Worm (Caenorhabditis elegans) whole organism, L4 larva: ENCODE measurements around the gene B0303.16.

Experiments used
- D1046.2 ChIP-seq: fragments of 200-800 bp; sonication (Bioruptor generic); IDR thresholded peaks from 2 replicates; pipeline ENCODE4 v1.3.6; 2022; ENCODE audit warnings: missing genetic modification characterization, missing compliant biosample characterization
- F26F4.8 ChIP-seq: fragments of 200-800 bp; sonication (Bioruptor generic); conservative IDR thresholded peaks from 2 replicates; pipeline ENCODE4 v1.3.6; 2022; ENCODE audit warnings: missing genetic modification characterization, missing compliant biosample characterization
- F49E8.2 ChIP-seq: sonication (generic microtip); optimal IDR thresholded peaks from 2 replicates; lab custom pipeline; 2016; ENCODE audit warnings: missing compliant biosample characterization, mild to moderate bottlenecking, missing genetic modification characterization, borderline replicate concordance
- T20F7.1 ChIP-seq: fragments of 200-800 bp; sonication (Bioruptor generic); optimal IDR thresholded peaks from 2 replicates; lab custom pipeline; 2018; ENCODE audit warnings: mild to moderate bottlenecking, missing genetic modification characterization, missing compliant biosample characterization
- Y105C5A.15 ChIP-seq: fragments of 200-800 bp; sonication (Bioruptor generic); IDR thresholded peaks from 2 replicates; pipeline ENCODE4 v1.3.6; 2022; ENCODE audit warnings: missing genetic modification characterization, missing compliant biosample characterization
- Y48G9A.11 ChIP-seq: fragments of 200-800 bp; sonication (Bioruptor generic); IDR thresholded peaks from 2 replicates; pipeline ENCODE4 v1.3.6; 2022; ENCODE audit warnings: missing genetic modification reagents, missing genetic modification characterization, missing compliant biosample characterization
- Y5F2A.4 ChIP-seq: fragments of 200-800 bp; sonication (Bioruptor generic); optimal IDR thresholded peaks from 2 replicates; lab custom pipeline; 2018; ENCODE audit warnings: mild to moderate bottlenecking, missing genetic modification characterization, missing compliant biosample characterization
- Y75B8A.6 ChIP-seq: fragments of 200-800 bp; sonication (Bioruptor generic); IDR thresholded peaks from 2 replicates; pipeline ENCODE4 v1.3.6; 2022; ENCODE audit warnings: missing genetic modification reagents, missing genetic modification characterization, missing compliant biosample characterization
- ZK337.2 ChIP-seq: fragments of 200-800 bp; sonication (Bioruptor generic); IDR thresholded peaks from 2 replicates; pipeline ENCODE4 v1.3.6; 2022; ENCODE audit warnings: missing genetic modification reagents, missing genetic modification characterization, missing compliant biosample characterization
- aha-1 ChIP-seq: fragments of 150-350 bp; peaks from one replicate; lab custom pipeline; 2014; ENCODE audit warnings: missing biosample characterization, missing genetic modification characterization
- aly-2 ChIP-seq: sonication (generic microtip); optimal IDR thresholded peaks from 2 replicates; lab custom pipeline; 2018; ENCODE audit warnings: missing biosample characterization, missing genetic modification characterization
- ama-1 ChIP-seq: fragments of 150-350 bp; optimal IDR thresholded peaks from 2 replicates; lab custom pipeline; 2014; ENCODE audit warnings: inconsistent platforms, mixed read lengths
- arid-1 ChIP-seq: fragments of 200-800 bp; sonication (Bioruptor generic); conservative IDR thresholded peaks from 2 replicates; pipeline ENCODE4 v1.3.6; 2022; ENCODE audit warnings: missing genetic modification reagents, missing genetic modification characterization, missing compliant biosample characterization
- attf-4 ChIP-seq: sonication (generic microtip); optimal IDR thresholded peaks from 3 replicates; lab custom pipeline; 2017; ENCODE audit warnings: missing biosample characterization, missing genetic modification characterization
- ceh-28 ChIP-seq: fragments of 150-350 bp; optimal IDR thresholded peaks from 2 replicates; lab custom pipeline; 2014; ENCODE audit warnings: missing biosample characterization, missing genetic modification reagents, missing genetic modification characterization
- ceh-32 ChIP-seq: sonication (generic microtip); optimal IDR thresholded peaks from 2 replicates; lab custom pipeline; 2016; ENCODE audit warnings: mild to moderate bottlenecking, missing genetic modification characterization, missing compliant biosample characterization; ENCODE audit not compliant: poor library complexity
- ceh-62 ChIP-seq: sonication (generic microtip); optimal IDR thresholded peaks from 2 replicates; lab custom pipeline; 2017; ENCODE audit warnings: missing biosample characterization, missing genetic modification characterization
- ceh-82 ChIP-seq: sonication (generic microtip); optimal IDR thresholded peaks from 2 replicates; lab custom pipeline; 2017; ENCODE audit warnings: missing biosample characterization, missing genetic modification characterization
- daf-8 ChIP-seq: fragments of 200-800 bp; sonication (Bioruptor generic); IDR thresholded peaks from 2 replicates; pipeline ENCODE4 v1.3.6; 2022; ENCODE audit warnings: missing genetic modification characterization, missing compliant biosample characterization
- dmd-6 ChIP-seq: fragments of 200-800 bp; sonication (Bioruptor generic); IDR thresholded peaks from 2 replicates; pipeline ENCODE4 v1.3.6; 2022; ENCODE audit warnings: missing genetic modification reagents, missing genetic modification characterization, missing compliant biosample characterization
- duxl-1 ChIP-seq: sonication (generic microtip); optimal IDR thresholded peaks from 2 replicates; lab custom pipeline; 2016; ENCODE audit warnings: mild to moderate bottlenecking, missing genetic modification characterization, moderate library complexity, missing compliant biosample characterization; ENCODE audit not compliant: poor library complexity
- dve-1 ChIP-seq: sonication (generic microtip); optimal IDR thresholded peaks from 2 replicates; lab custom pipeline; 2017; ENCODE audit warnings: antibody characterized with exemption, mild to moderate bottlenecking, missing genetic modification characterization, missing compliant biosample characterization; ENCODE audit not compliant: insufficient read depth
- egl-27 ChIP-seq: sonication (generic microtip); optimal IDR thresholded peaks from 3 replicates; lab custom pipeline; 2017; ENCODE audit warnings: missing biosample characterization, missing genetic modification reagents, missing genetic modification characterization
- egl-43 ChIP-seq: fragments of 200-800 bp; sonication (Bioruptor generic); IDR thresholded peaks from 2 replicates; pipeline ENCODE4 v1.3.6; 2022; ENCODE audit warnings: missing genetic modification reagents, missing genetic modification characterization, missing compliant biosample characterization
- fos-1 ChIP-seq: fragments of 150-350 bp; optimal IDR thresholded peaks from 2 replicates; lab custom pipeline; 2014; ENCODE audit warnings: missing biosample characterization, missing genetic modification characterization
- hlh-11 ChIP-seq: fragments of 200-800 bp; sonication (Bioruptor generic); optimal IDR thresholded peaks from 2 replicates; lab custom pipeline; 2018; ENCODE audit warnings: mild to moderate bottlenecking, missing genetic modification characterization, missing compliant biosample characterization
- hlh-30 ChIP-seq: sonication (generic microtip); optimal IDR thresholded peaks from 2 replicates; lab custom pipeline; 2017; ENCODE audit warnings: antibody characterized with exemption, mild to moderate bottlenecking, missing genetic modification characterization, missing compliant biosample characterization; ENCODE audit not compliant: insufficient read depth
- hmg-1.1 ChIP-seq: fragments of 200-800 bp; sonication (Bioruptor generic); IDR thresholded peaks from 2 replicates; pipeline ENCODE4 v1.3.6; 2022; ENCODE audit warnings: missing genetic modification reagents, missing genetic modification characterization, missing compliant biosample characterization
- lin-13 ChIP-seq: fragments of 150-350 bp; optimal IDR thresholded peaks from 2 replicates; lab custom pipeline; 2014; ENCODE audit warnings: missing biosample characterization, missing genetic modification reagents, missing genetic modification characterization
- lin-15B ChIP-seq: fragments of 150-350 bp; sonication (generic microtip); optimal IDR thresholded peaks from 3 replicates; lab custom pipeline; 2014; ENCODE audit warnings: missing biosample characterization, missing genetic modification characterization
- lir-3 ChIP-seq: sonication (generic microtip); optimal IDR thresholded peaks from 2 replicates; lab custom pipeline; 2016; ENCODE audit warnings: mild to moderate bottlenecking, missing genetic modification characterization, missing compliant biosample characterization
- mep-1 ChIP-seq: fragments of 150-350 bp; sonication (generic microtip); optimal IDR thresholded peaks from 3 replicates; lab custom pipeline; 2014; ENCODE audit warnings: missing biosample characterization, missing genetic modification characterization
- mes-2 ChIP-seq: sonication (generic microtip); optimal IDR thresholded peaks from 2 replicates; lab custom pipeline; 2016; ENCODE audit warnings: missing genotype, mild to moderate bottlenecking, missing genetic modification characterization, missing compliant biosample characterization; ENCODE audit not compliant: poor library complexity, severe bottlenecking
- mxl-3 ChIP-seq: fragments of 200-800 bp; sonication (Bioruptor generic); optimal IDR thresholded peaks from 2 replicates; lab custom pipeline; 2018; ENCODE audit warnings: mild to moderate bottlenecking, missing genetic modification characterization, missing compliant biosample characterization
- nhr-102 ChIP-seq: sonication (generic microtip); optimal IDR thresholded peaks from 2 replicates; lab custom pipeline; 2016; ENCODE audit warnings: mild to moderate bottlenecking, missing genetic modification characterization, moderate library complexity, missing compliant biosample characterization
- nhr-237 ChIP-seq: sonication (generic microtip); optimal IDR thresholded peaks from 2 replicates; lab custom pipeline; 2017; ENCODE audit warnings: missing biosample characterization, missing genetic modification characterization
- nhr-25 ChIP-seq: sonication (generic microtip); optimal IDR thresholded peaks from 2 replicates; lab custom pipeline; 2017; ENCODE audit warnings: missing genetic modification characterization, mild to moderate bottlenecking, missing compliant biosample characterization, antibody characterized with exemption, moderate library complexity, borderline replicate concordance; ENCODE audit not compliant: insufficient read depth
- nhr-41 ChIP-seq: fragments of 200-800 bp; sonication (Bioruptor generic); IDR thresholded peaks from 2 replicates; pipeline ENCODE4 v1.3.6; 2022; ENCODE audit warnings: missing genetic modification reagents, missing genetic modification characterization, missing compliant biosample characterization
- nhr-42 ChIP-seq: fragments of 200-800 bp; sonication (Bioruptor generic); IDR thresholded peaks from 2 replicates; pipeline ENCODE4 v1.3.6; 2022; ENCODE audit warnings: missing genetic modification characterization, missing compliant biosample characterization
- nhr-6 ChIP-seq: fragments of 150-350 bp; optimal IDR thresholded peaks from 2 replicates; lab custom pipeline; 2014; ENCODE audit warnings: missing biosample characterization, missing genetic modification characterization
- nhr-76 ChIP-seq: fragments of 150-350 bp; optimal IDR thresholded peaks from 2 replicates; lab custom pipeline; 2014; ENCODE audit warnings: missing biosample characterization, missing genetic modification characterization
- skn-1 ChIP-seq: fragments of 150-350 bp; optimal IDR thresholded peaks from 2 replicates; lab custom pipeline; 2014; ENCODE audit warnings: missing biosample characterization, missing genetic modification characterization
- snpc-4 ChIP-seq: fragments of 150-350 bp; optimal IDR thresholded peaks from 2 replicates; lab custom pipeline; 2014; ENCODE audit warnings: missing biosample characterization, missing genetic modification characterization
- spr-3 ChIP-seq: fragments of 200-800 bp; sonication (Bioruptor generic); optimal IDR thresholded peaks from 2 replicates; lab custom pipeline; 2018; ENCODE audit warnings: mild to moderate bottlenecking, missing genetic modification characterization, missing compliant biosample characterization
- tag-97 ChIP-seq: fragments of 200-800 bp; sonication (Bioruptor generic); IDR thresholded peaks from 2 replicates; pipeline ENCODE4 v1.3.6; 2022; ENCODE audit warnings: missing genetic modification characterization, missing compliant biosample characterization
- tra-1 ChIP-seq: fragments of 200-800 bp; sonication (Bioruptor generic); IDR thresholded peaks from 2 replicates; pipeline ENCODE4 v1.3.6; 2022; ENCODE audit warnings: missing genetic modification reagents, missing genetic modification characterization, missing compliant biosample characterization
- unc-39 ChIP-seq: sonication (generic microtip); optimal IDR thresholded peaks from 2 replicates; lab custom pipeline; 2017; ENCODE audit warnings: missing biosample characterization, missing genetic modification characterization
- zag-1 ChIP-seq: fragments of 150-350 bp; optimal IDR thresholded peaks from 2 replicates; lab custom pipeline; 2014; ENCODE audit warnings: missing biosample characterization, missing genetic modification characterization
- zfp-2 ChIP-seq: sonication (generic microtip); optimal IDR thresholded peaks from 2 replicates; lab custom pipeline; 2016; ENCODE audit warnings: mild to moderate bottlenecking, missing genetic modification characterization, missing compliant biosample characterization
- zip-2 ChIP-seq: fragments of 150-350 bp; optimal IDR thresholded peaks from 2 replicates; lab custom pipeline; 2014; ENCODE audit warnings: missing biosample characterization, missing genetic modification characterization
- ztf-11 ChIP-seq: fragments of 150-350 bp; optimal IDR thresholded peaks from 2 replicates; lab custom pipeline; 2014; ENCODE audit warnings: missing biosample characterization, missing genetic modification characterization

Gene B0303.16

DNA sequence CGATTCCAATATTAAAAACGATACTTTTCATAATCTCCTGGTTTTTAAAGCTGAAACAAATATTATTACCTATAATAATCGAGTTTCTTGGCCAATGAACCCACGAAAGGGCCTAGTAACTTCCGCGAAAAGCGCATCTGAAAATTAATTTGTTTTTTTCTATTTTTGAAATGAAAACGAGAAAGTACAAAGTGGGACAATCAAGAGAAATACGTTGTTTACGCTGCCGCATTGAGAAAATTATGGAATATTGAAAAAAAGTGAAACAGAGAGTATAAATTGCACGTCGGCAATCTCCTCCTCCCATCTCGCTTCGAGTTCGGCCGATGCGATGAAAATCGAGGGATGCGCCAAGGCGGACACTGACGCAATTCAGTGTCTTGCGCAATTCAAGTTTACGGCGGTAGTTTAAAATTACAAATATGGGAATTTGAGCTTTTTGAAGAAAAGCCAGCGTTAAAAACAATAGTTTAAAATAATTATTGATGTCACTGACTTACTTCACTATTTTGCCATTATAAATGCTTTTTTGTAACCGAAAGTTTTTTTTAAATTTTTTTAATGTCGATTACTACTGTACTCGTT lies 36.5 kb downstream of the B0303.16 start, which contains the start of gene pdhk-2:
Gene pdhk-2 (minus strand): TSS at position 137 of the 585 bp plus-strand sequence.
- TF ChIP-seq zfp-2 (tag; lab: Kevin White, UChicago) (no peak), lin-13 (peak; percentile 82), aly-2 (no peak), mep-1 (tag; lab: Kevin White, UChicago) (peak; percentile 96), dmd-6 (GFP tag; lab: Robert Waterston, UW) (peak; percentile 94), spr-3 (GFP tag; lab: Kevin White, UChicago) (peak; percentile 65), tra-1 (GFP tag; lab: Robert Waterston, UW) (peak; percentile 59; the same call in 1 of the 2 replicates), nhr-41 (GFP tag; lab: Robert Waterston, UW) (no peak), unc-39 (tag; lab: Kevin White, UChicago) (no peak), duxl-1 (tag; lab: Kevin White, UChicago) (peak; percentile 86), D1046.2 (GFP tag; lab: Robert Waterston, UW) (no peak), F26F4.8 (no peak), hlh-11 (tag; lab: Kevin White, UChicago) (peak; percentile 94), hmg-1.1 (GFP tag; lab: Robert Waterston, UW) (peak; percentile 91), Y5F2A.4 (no peak), nhr-237 (no peak), snpc-4 (tag; lab: Kevin White, UChicago) (no peak), ceh-32 (tag; lab: Kevin White, UChicago) (peak; percentile 44), mxl-3 (GFP tag; lab: Kevin White, UChicago) (peak; percentile 87), F49E8.2 (peak; percentile 73), T20F7.1 (GFP tag; lab: Kevin White, UChicago) (peak; percentile 89), egl-27 (tag; lab: Kevin White, UChicago) (no peak), hlh-30 (tag; lab: Kevin White, UChicago) (peak; percentile 87), aha-1 (tag; lab: Kevin White, UChicago) (peak; percentile 92), ZK337.2 (GFP tag; lab: Robert Waterston, UW) (0 out of 2 replicates have a peak, but pooled peaks have one; percentile 44), skn-1 (tag; lab: Kevin White, UChicago) (no peak), ztf-11 (tag; lab: Kevin White, UChicago) (no peak), ceh-82 (tag; lab: Kevin White, UChicago) (no peak), lin-15B (tag; lab: Kevin White, UChicago) (peak; percentile 33), ceh-28 (tag; lab: Kevin White, UChicago) (no peak), lir-3 (peak; percentile 43), attf-4 (tag; lab: Kevin White, UChicago) (no peak), mes-2 (tag; lab: Kevin White, UChicago) (peak; percentile 91), dve-1 (tag; lab: Kevin White, UChicago) (peak; percentile 97), zag-1 (tag; lab: Kevin White, UChicago) (no peak), nhr-42 (peak; percentile 76; the same call in 1 of the 2 replicates), Y75B8A.6 (GFP tag; lab: Robert Waterston, UW) (no peak), zip-2 (tag; lab: Kevin White, UChicago) (peak; percentile 65), fos-1 (tag; lab: Kevin White, UChicago) (no peak), daf-8 (GFP tag; lab: Robert Waterston, UW) (no peak), ama-1 (peak; percentile 81), nhr-76 (tag; lab: Kevin White, UChicago) (no peak), nhr-102 (tag; lab: Kevin White, UChicago) (peak; percentile 91), Y105C5A.15 (GFP tag; lab: Robert Waterston, UW) (no peak), egl-43 (GFP tag; lab: Robert Waterston, UW) (no peak), arid-1 (GFP tag; lab: Robert Waterston, UW) (peak; percentile 91), ceh-62 (tag; lab: Kevin White, UChicago) (no peak), nhr-6 (tag; lab: Kevin White, UChicago) (peak; percentile 90), tag-97 (GFP tag; lab: Robert Waterston, UW) (no peak), Y48G9A.11 (GFP tag; lab: Robert Waterston, UW) (peak; percentile 67; the same call in 1 of the 2 replicates), nhr-25 (tag; lab: Kevin White, UChicago) (peak; percentile 64)
